Worm (Caenorhabditis elegans) whole organism, L3 larva: Measurements from ENCODE around the gene phat-3.

Experiments
- ZK546.5 ChIP-seq: sonication (generic microtip); optimal IDR thresholded peaks from 2 replicates; lab custom pipeline; 2017; ENCODE audit warnings: missing biosample characterization, missing genetic modification characterization
- egl-27 ChIP-seq: sonication (generic microtip); optimal IDR thresholded peaks from 4 replicates; lab custom pipeline; 2017; ENCODE audit warnings: missing biosample characterization, missing genetic modification reagents, missing genetic modification characterization
- eor-1 ChIP-seq, 2 experiments: fragments of 150-350 bp; optimal IDR thresholded peaks; 2 replicates each; lab custom pipeline; 2014 to 2018; ENCODE audit warnings: missing biosample characterization in 2 of 2, missing genetic modification characterization in 2 of 2

DNA sequence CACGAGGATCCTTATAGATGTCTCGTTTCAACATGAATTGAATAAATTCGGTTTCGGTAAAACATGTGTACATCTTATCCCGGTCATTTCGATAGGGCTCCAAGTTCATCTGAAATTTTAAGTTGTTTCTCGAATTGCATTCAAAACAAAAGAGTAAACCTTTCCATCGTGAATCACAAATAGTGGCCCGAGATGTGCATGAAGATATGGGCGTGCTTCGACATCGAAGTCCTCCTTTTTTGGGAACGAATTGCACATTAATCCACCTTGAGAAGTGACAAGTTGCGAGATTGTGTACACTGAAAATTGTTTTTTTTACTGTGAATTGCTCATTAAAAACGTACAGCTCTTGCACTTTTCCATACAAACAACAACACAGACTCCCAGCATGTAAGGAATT is 12.5 kb downstream of the phat-3 start:
- no peak for TF ChIP-seq egl-27 (tag; lab: Kevin White, UChicago)
- no peak for TF ChIP-seq ZK546.5 (tag; lab: Kevin White, UChicago)
- TF ChIP-seq eor-1 (tag; optimal IDR thresholded peaks at IDR 0.05; lab: Kevin White, UChicago), result no peak
